Fruit fly (Drosophila melanogaster): ENCODE measurements around the gene Nna1.
A peak's percentile ranks its signal among the peaks of the same experiment; 100 is the strongest.

Nna1 gene

DNA sequence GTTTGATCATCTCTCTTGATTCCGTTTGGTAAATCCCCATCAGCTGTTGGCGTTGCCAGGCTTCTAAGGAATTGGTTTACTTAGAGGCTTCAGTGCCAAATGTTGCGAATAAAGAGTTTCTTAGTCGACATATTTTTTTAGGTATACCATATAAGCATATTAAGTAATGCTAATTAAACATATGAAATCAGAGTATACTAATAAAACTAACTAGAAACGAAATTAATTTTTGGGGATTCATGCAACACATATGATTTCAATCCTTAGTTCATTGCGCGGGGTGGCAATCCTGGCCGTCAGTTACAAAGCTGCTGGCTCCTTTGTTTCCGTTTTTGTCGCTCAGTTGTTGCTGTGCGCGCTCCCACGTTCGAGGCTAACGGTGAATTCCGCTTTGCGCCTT lies 22.7 kb upstream of the Nna1 start, which contains the start of gene CG15760 (continued):
- TF ChIP-seq chinmo (GFP tag; IDR thresholded peaks at IDR 0.05; ENCODE audit: partially characterized antibody) = no peak
- no peak for TF ChIP-seq CG4854 (GFP tag; optimal IDR thresholded peaks at IDR 0.05)
- no peak for TF ChIP-seq Lpt (GFP tag; optimal IDR thresholded peaks at IDR 0.05)
- TF ChIP-seq Dp (GFP tag; optimal IDR thresholded peaks at IDR 0.05) = peak; percentile 5
- no peak for TF ChIP-seq Sox100B (GFP tag; optimal IDR thresholded peaks at IDR 0.05)
- TF ChIP-seq CG1024 (GFP tag; IDR thresholded peaks at IDR 0.05) = no peak
- TF ChIP-seq CG5953 (GFP tag; IDR thresholded peaks at IDR 0.05) = no peak
- no peak for TF ChIP-seq Nf-YB (GFP tag; optimal IDR thresholded peaks at IDR 0.05)
- peak; percentile 29 for TF ChIP-seq CG13424 (tag; optimal IDR thresholded peaks at IDR 0.05)
- TF ChIP-seq yki (optimal IDR thresholded peaks at IDR 0.05) = no peak
- TF ChIP-seq usp (GFP tag; optimal IDR thresholded peaks at IDR 0.05) = no peak
- no peak for TF ChIP-seq seq (GFP tag; IDR thresholded peaks at IDR 0.05)
- TF ChIP-seq CG10654 (GFP tag; optimal IDR thresholded peaks at IDR 0.05) = no peak
- TF ChIP-seq CG3838 (GFP tag; optimal IDR thresholded peaks at IDR 0.05) = no peak
- TF ChIP-seq Abd-B (GFP tag; optimal IDR thresholded peaks at IDR 0.05) = no peak
- no peak for TF ChIP-seq CG18262 (tag; optimal IDR thresholded peaks at IDR 0.05)
- no peak for TF ChIP-seq unpg (GFP tag; optimal IDR thresholded peaks at IDR 0.05)
- no peak for TF ChIP-seq TFAM (GFP tag; optimal IDR thresholded peaks at IDR 0.05)
- no peak for TF ChIP-seq BtbVII (GFP tag; optimal IDR thresholded peaks at IDR 0.05)
- TF ChIP-seq CG9215 (GFP tag; IDR thresholded peaks at IDR 0.05) = no peak
- no peak for TF ChIP-seq Vsx1 (GFP tag; optimal IDR thresholded peaks at IDR 0.05)
- no peak for TF ChIP-seq bowl (GFP tag; IDR thresholded peaks at IDR 0.05)
- peak; percentile 14 for TF ChIP-seq CG9817 (tag; optimal IDR thresholded peaks at IDR 0.05)
- TF ChIP-seq CG2129 (GFP tag; IDR thresholded peaks at IDR 0.05; ENCODE audit: partially characterized antibody) = no peak
- TF ChIP-seq Fer1 (GFP tag; optimal IDR thresholded peaks at IDR 0.05) = peak; percentile 35
- no peak for TF ChIP-seq CoRest (tag; optimal IDR thresholded peaks at IDR 0.05)
- TF ChIP-seq Med (GFP tag) = peak; percentile 71
- TF ChIP-seq CG14050 (GFP tag; IDR thresholded peaks at IDR 0.05) = no peak
- peak; percentile 2 for TF ChIP-seq Antp (GFP tag; optimal IDR thresholded peaks at IDR 0.05)
- TF ChIP-seq pros (GFP tag; optimal IDR thresholded peaks at IDR 0.05) = no peak
- TF ChIP-seq crol (GFP tag; IDR thresholded peaks at IDR 0.05) = no peak
- TF ChIP-seq CG6689 (GFP tag; IDR thresholded peaks at IDR 0.05) = no peak
- TF ChIP-seq CG15696 (tag; optimal IDR thresholded peaks at IDR 0.05) = no peak
- TF ChIP-seq Gug (GFP tag; IDR thresholded peaks at IDR 0.05) = no peak
- no peak for TF ChIP-seq aop (GFP tag; IDR thresholded peaks at IDR 0.05)
- no peak for TF ChIP-seq GATAe (GFP tag; conservative IDR thresholded peaks at IDR 0.05)
- TF ChIP-seq Doc2 (GFP tag; IDR thresholded peaks at IDR 0.05) = no peak
- no peak for TF ChIP-seq Oaz (GFP tag; IDR thresholded peaks at IDR 0.05)
- no peak for TF ChIP-seq CG15073 (GFP tag; optimal IDR thresholded peaks at IDR 0.05)
- TF ChIP-seq CG7963 (GFP tag; IDR thresholded peaks at IDR 0.05; ENCODE audit: partially characterized antibody) = no peak
- TF ChIP-seq kay (GFP tag; optimal IDR thresholded peaks at IDR 0.05) = no peak
- TF ChIP-seq NC2β (GFP tag; optimal IDR thresholded peaks at IDR 0.05) = no peak
- no peak for TF ChIP-seq Hsf (GFP tag; optimal IDR thresholded peaks at IDR 0.05)
- TF ChIP-seq CG4360 (GFP tag; IDR thresholded peaks at IDR 0.05) = no peak
- TF ChIP-seq zfh2 (GFP tag; optimal IDR thresholded peaks at IDR 0.05) = no peak
- TF ChIP-seq CG8281 (tag; optimal IDR thresholded peaks at IDR 0.05) = no peak
- no peak for TF ChIP-seq unc-4 (GFP tag; IDR thresholded peaks at IDR 0.05; ENCODE audit: partially characterized antibody)
- no peak for TF ChIP-seq ro (GFP tag; IDR thresholded peaks at IDR 0.05)
- no peak for TF ChIP-seq danr (GFP tag; IDR thresholded peaks at IDR 0.05)
- TF ChIP-seq CG17359 (tag; optimal IDR thresholded peaks at IDR 0.05) = no peak
- no peak for TF ChIP-seq Six4 (GFP tag; optimal IDR thresholded peaks at IDR 0.05)
- TF ChIP-seq MTF-1 (GFP tag; optimal IDR thresholded peaks at IDR 0.05; ENCODE audit: borderline replicate concordance) = no peak
- TF ChIP-seq CG12769 (tag; optimal IDR thresholded peaks at IDR 0.05) = no peak
